Worm (Caenorhabditis elegans): ENCODE data around the gene mrpl-44.

The mrpl-44 gene

DNA sequence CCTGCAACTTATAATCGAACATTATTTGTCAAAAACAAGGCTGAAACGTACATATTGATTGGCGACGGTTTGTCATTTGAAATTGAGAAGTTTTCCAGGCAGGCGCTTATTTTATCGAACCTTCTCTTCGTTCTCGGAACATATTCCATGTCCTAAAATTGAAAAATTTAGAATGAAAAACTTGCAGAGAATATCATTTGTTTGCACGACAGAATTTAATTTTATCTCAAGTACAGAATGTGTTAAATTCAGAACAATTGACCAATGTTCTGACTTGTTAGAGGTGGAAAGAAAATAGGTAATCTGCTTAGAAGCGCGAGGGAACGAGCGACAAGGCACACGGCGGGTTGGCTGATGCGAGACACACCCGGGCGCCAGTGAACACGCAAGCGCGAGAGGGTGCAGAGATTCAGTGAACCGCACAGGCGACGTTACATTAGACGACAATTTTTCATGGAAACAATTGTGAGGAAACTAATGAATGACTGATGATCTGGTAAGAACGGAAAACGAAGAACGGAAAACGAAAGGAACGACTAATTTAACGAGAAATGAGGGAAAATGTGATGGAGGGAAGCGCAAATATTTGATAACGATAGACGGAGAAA is 36.7 kb downstream of the mrpl-44 start (continued):
- TF ChIP-seq mcd-1 (GFP tag; IDR thresholded peaks at IDR 0.05) (peak; percentile 68), snpc-1.1 (tag; optimal IDR thresholded peaks at IDR 0.05; ENCODE audit: insufficient read depth) (no peak), snpc-1.3 (tag; optimal IDR thresholded peaks at IDR 0.05; ENCODE audit: insufficient read depth) (no peak), ets-4 (GFP tag; optimal IDR thresholded peaks at IDR 0.05) (peak; percentile 71), xnd-1 (tag; optimal IDR thresholded peaks at IDR 0.05) (no peak), B0336.3 (GFP tag; IDR thresholded peaks at IDR 0.05) (peak; percentile 58; the same call in 1 of the 2 replicates), dpl-1 (GFP tag; optimal IDR thresholded peaks at IDR 0.05) (no peak), rpc-1 (optimal IDR thresholded peaks at IDR 0.05) (no peak), rpc-1 (tag; optimal IDR thresholded peaks at IDR 0.05) (no peak), F49E8.2 (tag; optimal IDR thresholded peaks at IDR 0.05; ENCODE audit: insufficient read depth) (no peak), K11D2.4 (GFP tag; IDR thresholded peaks at IDR 0.05) (peak; percentile 71), Y56A3A.18 (GFP tag; IDR thresholded peaks at IDR 0.05) (peak; percentile 78; the same call in 1 of the 2 replicates), lin-54 (GFP tag; optimal IDR thresholded peaks at IDR 0.05) (peak; percentile 49), F23B12.7 (tag; optimal IDR thresholded peaks at IDR 0.05; ENCODE audit: insufficient read depth) (peak; percentile 3), unc-62 (GFP tag; optimal IDR thresholded peaks at IDR 0.05) (no peak)

DNA sequence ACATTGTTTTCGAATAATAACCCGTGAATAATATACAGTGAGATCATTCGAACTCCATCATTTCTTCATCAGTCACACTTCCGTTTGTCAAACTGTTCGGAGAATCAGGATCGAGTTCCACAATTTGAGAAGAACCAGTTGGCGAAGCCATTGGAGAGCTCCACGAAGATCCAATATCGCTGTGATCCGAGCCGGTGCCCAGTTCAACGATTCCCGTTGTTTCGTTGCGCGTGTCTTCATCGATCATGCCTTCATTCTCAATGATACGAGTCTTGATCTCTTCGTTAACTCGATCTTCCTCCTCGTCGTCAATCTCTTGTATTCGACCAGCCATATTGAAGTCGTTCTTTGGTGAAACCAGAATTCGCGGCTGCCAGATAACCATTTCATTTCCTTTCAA is 37.5 kb downstream of the mrpl-44 start:
- TF ChIP-seq ama-1 (optimal IDR thresholded peaks at IDR 0.05) (peak; percentile 35), ama-1 (GFP tag; optimal IDR thresholded peaks at IDR 0.05) (no peak), lir-1 (GFP tag; conservative IDR thresholded peaks at IDR 0.05) (no peak), zfh-2 (GFP tag; conservative IDR thresholded peaks at IDR 0.05) (peak; percentile 50; the same call in 1 of the 2 replicates), mes-4 (tag; optimal IDR thresholded peaks at IDR 0.05) (peak; percentile 3)

DNA sequence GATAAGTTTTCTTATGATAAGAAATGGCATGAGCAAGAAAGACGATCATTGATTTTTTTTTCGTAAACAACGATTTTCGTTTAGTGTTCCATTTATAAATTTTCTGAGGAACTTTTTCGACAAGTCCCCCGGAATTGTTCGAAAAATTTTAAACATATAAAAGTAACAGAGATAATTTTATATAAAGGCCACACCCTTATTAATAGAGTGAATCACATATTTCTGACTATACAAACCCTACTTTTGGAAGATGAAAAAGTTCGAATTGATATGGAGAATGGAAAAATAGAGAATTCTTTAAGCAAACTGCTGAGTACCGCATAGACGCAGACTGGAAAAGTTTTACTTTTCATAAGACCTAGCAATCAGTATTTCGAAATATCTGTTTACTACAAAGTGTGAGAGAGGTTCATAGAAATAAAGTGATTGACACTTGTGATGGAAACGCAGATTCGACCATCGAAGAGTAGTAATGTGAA is 38.0 kb downstream of the mrpl-44 start:
- TF ChIP-seq pha-4 (tag; optimal IDR thresholded peaks at IDR 0.05) (peak; percentile 6), attf-5 (GFP tag; optimal IDR thresholded peaks at IDR 0.05) (peak; percentile 89), F57C9.4 (tag; optimal IDR thresholded peaks at IDR 0.05) (peak; percentile 37), lin-35 (GFP tag; optimal IDR thresholded peaks at IDR 0.05) (peak in 1 of 3 experiments; percentile 15), F10E7.11 (tag; optimal IDR thresholded peaks at IDR 0.05) (peak; percentile 85), rec-8 (tag; optimal IDR thresholded peaks at IDR 0.05) (no peak), sea-2 (GFP tag; IDR thresholded peaks at IDR 0.05) (no peak), B0035.1 (tag; optimal IDR thresholded peaks at IDR 0.05) (no peak), him-1 (tag; optimal IDR thresholded peaks at IDR 0.05) (no peak), T07F8.4 (tag; optimal IDR thresholded peaks at IDR 0.05) (no peak), repo-1 (tag; optimal IDR thresholded peaks at IDR 0.05) (peak; percentile 80), hrde-1 (tag; optimal IDR thresholded peaks at IDR 0.05; ENCODE audit: borderline replicate concordance) (no peak), madf-6 (GFP tag; IDR thresholded peaks at IDR 0.05) (peak; percentile 43; the same call in 1 of the 2 replicates), atf-7 (tag; optimal IDR thresholded peaks at IDR 0.05) (peak; percentile 75), tlf-1 (GFP tag; optimal IDR thresholded peaks at IDR 0.05) (peak; percentile 76), bed-1 (GFP tag; IDR thresholded peaks at IDR 0.05) (no peak), Y53G8AR.9 (GFP tag; conservative IDR thresholded peaks at IDR 0.05) (peak; percentile 84; the same call in 1 of the 2 replicates), Y95B8A.8 (GFP tag; IDR thresholded peaks at IDR 0.05) (peak; percentile 59), attf-6 (GFP tag; IDR thresholded peaks at IDR 0.05) (no peak), hsf-1 (GFP tag; IDR thresholded peaks at IDR 0.05) (peak; percentile 79), nhr-179 (tag; optimal IDR thresholded peaks at IDR 0.05) (no peak), lsl-1 (GFP tag; optimal IDR thresholded peaks at IDR 0.05) (peak; percentile 42), ztf-25 (GFP tag; IDR thresholded peaks at IDR 0.05) (no peak), F39B2.1 (GFP tag; IDR thresholded peaks at IDR 0.05) (no peak), fkh-3 (tag; optimal IDR thresholded peaks at IDR 0.05) (no peak), ceh-91 (GFP tag; IDR thresholded peaks at IDR 0.05) (no peak)

All from whole organism, young adult.